Worm (Caenorhabditis elegans): ENCODE measurements around the gene lips-15.

ce11 chrII:12619288-12619687 is 15.1 kb downstream of the lips-15 start, which contains the start of gene nspe-2:
- no peak for TF ChIP-seq fax-1 (tag; optimal IDR thresholded peaks at IDR 0.05)
- no peak for TF ChIP-seq nhr-11 (tag; optimal IDR thresholded peaks at IDR 0.05)
- no peak for TF ChIP-seq ceh-31 (tag; optimal IDR thresholded peaks at IDR 0.05)
- no peak for TF ChIP-seq sox-4 (tag; optimal IDR thresholded peaks at IDR 0.05)
- no peak for TF ChIP-seq ceh-14 (tag; optimal IDR thresholded peaks at IDR 0.05)
- TF ChIP-seq nhr-232 (tag; optimal IDR thresholded peaks at IDR 0.05) = no peak
- no peak for TF ChIP-seq unc-55 (GFP tag; optimal IDR thresholded peaks at IDR 0.05)
- TF ChIP-seq F13H6.1 (tag; optimal IDR thresholded peaks at IDR 0.05) = no peak
- no peak for TF ChIP-seq pqm-1 (tag; optimal IDR thresholded peaks at IDR 0.05)
- no peak for TF ChIP-seq ama-1 (optimal IDR thresholded peaks at IDR 0.05)

Measured in whole organism, late embryonic.